Worm (Caenorhabditis elegans) whole organism, midembryonic: Measurements from ENCODE around the gene nhr-94.

Experiments
- T22C8.4 ChIP-seq: fragments of 200-800 bp; sonication (Bioruptor generic); IDR thresholded peaks from 2 replicates; pipeline ENCODE4 v1.3.6; 2022; ENCODE audit warnings: missing genetic modification characterization, missing compliant biosample characterization
- cog-1 ChIP-seq: sonication (generic microtip); optimal IDR thresholded peaks from 2 replicates; lab custom pipeline; 2016; ENCODE audit warnings: missing genetic modification characterization, missing compliant biosample characterization
- flt-1 ChIP-seq: fragments of 200-800 bp; sonication (Bioruptor generic); IDR thresholded peaks from 2 replicates; pipeline ENCODE4 v1.3.6; 2022; ENCODE audit warnings: missing genetic modification characterization, missing compliant biosample characterization
- med-1 ChIP-seq: sonication (generic microtip); optimal IDR thresholded peaks from 2 replicates; lab custom pipeline; 2017; ENCODE audit warnings: missing genetic modification characterization, mild to moderate bottlenecking, missing compliant biosample characterization, antibody characterized with exemption, missing genetic modification reagents; ENCODE audit not compliant: insufficient read depth
- ref-1 ChIP-seq: fragments of 200-800 bp; sonication (Bioruptor generic); conservative IDR thresholded peaks from 2 replicates; pipeline ENCODE4 v1.3.6; 2022; ENCODE audit warnings: missing genetic modification reagents, missing genetic modification characterization, missing compliant biosample characterization
- tab-1 ChIP-seq: fragments of 200-800 bp; sonication (Bioruptor generic); IDR thresholded peaks from 2 replicates; pipeline ENCODE4 v1.3.6; 2022; ENCODE audit warnings: missing genetic modification characterization, missing compliant biosample characterization
- ztf-23 ChIP-seq: fragments of 200-800 bp; sonication (Bioruptor generic); IDR thresholded peaks from 2 replicates; pipeline ENCODE4 v1.3.6; 2022; ENCODE audit warnings: missing genetic modification reagents, missing genetic modification characterization, missing compliant biosample characterization
- ztf-29 ChIP-seq: fragments of 200-800 bp; sonication (Bioruptor generic); IDR thresholded peaks from 2 replicates; pipeline ENCODE4 v1.3.6; 2022; ENCODE audit warnings: missing genetic modification reagents, missing genetic modification characterization, missing compliant biosample characterization

- TF ChIP-seq T22C8.4 (GFP tag; lab: Robert Waterston, UW): no peak
- TF ChIP-seq flt-1 (GFP tag; lab: Robert Waterston, UW): no peak
- TF ChIP-seq med-1 (GFP tag; lab: Kevin White, UChicago): no peak
- no peak for TF ChIP-seq tab-1 (GFP tag; lab: Robert Waterston, UW)
- no peak for TF ChIP-seq cog-1 (tag; lab: Kevin White, UChicago)
- TF ChIP-seq ref-1 (GFP tag; lab: Robert Waterston, UW): no peak
- TF ChIP-seq ztf-23 (GFP tag; lab: Robert Waterston, UW): no peak
- no peak for TF ChIP-seq ztf-29
Measured at ce11 chrV:7713072-7713471, 26.9 kb upstream of the nhr-94 start, which contains the start of gene ZK105.13.
